Worm (Caenorhabditis elegans) whole organism, mixed stage, embryonic: ENCODE measurements around the gene ssp-10.

ENCODE experiments used
- blmp-1 ChIP-seq: fragments of 150-350 bp; optimal IDR thresholded peaks from 2 replicates; lab custom pipeline; 2014; ENCODE audit warnings: missing biosample characterization, missing genetic modification characterization
- ceh-39 ChIP-seq: fragments of 150-350 bp; optimal IDR thresholded peaks from 2 replicates; lab custom pipeline; 2014; ENCODE audit warnings: missing biosample characterization, missing genetic modification characterization
- drap-1 ChIP-seq: fragments of 200-800 bp; sonication (Bioruptor generic); optimal IDR thresholded peaks from 3 replicates; lab custom pipeline; 2018; ENCODE audit warnings: mild to moderate bottlenecking, missing genetic modification characterization, missing compliant biosample characterization
- hlh-1 ChIP-seq: fragments of 150-350 bp; optimal IDR thresholded peaks from 2 replicates; lab custom pipeline; 2014; ENCODE audit warnings: missing biosample characterization, missing genetic modification reagents, missing genetic modification characterization
- lin-13 ChIP-seq: fragments of 150-350 bp; optimal IDR thresholded peaks from 2 replicates; lab custom pipeline; 2014; ENCODE audit warnings: missing biosample characterization, missing genetic modification characterization
- lin-32 ChIP-seq: fragments of 200-800 bp; sonication (Bioruptor generic); optimal IDR thresholded peaks from 2 replicates; lab custom pipeline; 2018; ENCODE audit warnings: mild to moderate bottlenecking, missing genetic modification characterization, missing compliant biosample characterization
- mep-1 ChIP-seq: fragments of 150-350 bp; optimal IDR thresholded peaks from 2 replicates; lab custom pipeline; 2017; ENCODE audit warnings: missing biosample characterization, missing genetic modification reagents, missing genetic modification characterization, inconsistent platforms
- nhr-237 ChIP-seq: fragments of 150-350 bp; optimal IDR thresholded peaks from 2 replicates; lab custom pipeline; 2014; ENCODE audit warnings: missing biosample characterization, missing genetic modification characterization
- nhr-76 ChIP-seq: sonication (generic microtip); optimal IDR thresholded peaks from 2 replicates; lab custom pipeline; 2017; ENCODE audit warnings: missing biosample characterization, missing genetic modification characterization
- pha-4 ChIP-seq: fragments of 150-350 bp; optimal IDR thresholded peaks from 2 replicates; lab custom pipeline; 2018; ENCODE audit warnings: missing biosample characterization, missing genetic modification reagents, missing genetic modification characterization
- snpc-4 ChIP-seq: fragments of 150-350 bp; optimal IDR thresholded peaks from 2 replicates; lab custom pipeline; 2014; ENCODE audit warnings: missing biosample characterization, missing genetic modification characterization
- unc-39 ChIP-seq: fragments of 150-350 bp; optimal IDR thresholded peaks from 2 replicates; lab custom pipeline; 2014; ENCODE audit warnings: missing biosample characterization, missing genetic modification characterization
- unc-62 ChIP-seq: fragments of 150-350 bp; optimal IDR thresholded peaks from 2 replicates; lab custom pipeline; 2014; ENCODE audit warnings: missing biosample characterization, missing genetic modification reagents, missing genetic modification characterization
- zip-8 ChIP-seq: fragments of 150-350 bp; optimal IDR thresholded peaks from 2 replicates; lab custom pipeline; 2014; ENCODE audit warnings: missing biosample characterization, missing genetic modification characterization

- TF ChIP-seq drap-1 (GFP tag; lab: Kevin White, UChicago) (no peak), lin-13 (no peak), zip-8 (tag; lab: Kevin White, UChicago) (no peak), snpc-4 (tag; lab: Kevin White, UChicago) (no peak), hlh-1 (tag; lab: Kevin White, UChicago) (no peak), ceh-39 (tag; lab: Kevin White, UChicago) (no peak), blmp-1 (no peak), lin-32 (GFP tag; lab: Kevin White, UChicago) (no peak), mep-1 (no peak), unc-62 (GFP tag; lab: Kevin White, UChicago) (no peak), unc-39 (tag; lab: Kevin White, UChicago) (no peak), nhr-237 (tag; lab: Kevin White, UChicago) (no peak), nhr-76 (tag; lab: Kevin White, UChicago) (no peak), pha-4 (no peak)
Observed at ce11 chrIV:9854952-9855351, 4.1 kb upstream of the ssp-10 start.
